Fruit fly (Drosophila melanogaster) whole organism, larva: ENCODE results near the gene Mhcl.

Source experiments
- noc ChIP-seq: fragments of 200-800 bp; sonication (Bioruptor generic); optimal IDR thresholded peaks from 3 replicates; lab custom pipeline; 2019; ENCODE audit warnings: missing biosample characterization, mild to moderate bottlenecking, missing genetic modification characterization, moderate library complexity

Gene Mhcl

dm6 chr3R:16042900-16043548, 55.5 kb downstream of the Mhcl start, which contains the start of gene Jhbp4:
TSS of gene Jhbp4 (plus strand) at chr3R:16043498.
- no peak for TF ChIP-seq noc (tag; lab: Kevin White, UChicago)

dm6 chr3R:16042137-16042899, 56.2 kb downstream of the Mhcl start:
- no peak for TF ChIP-seq noc (tag; lab: Kevin White, UChicago)

- TF ChIP-seq noc (tag; lab: Kevin White, UChicago) = no peak
Observed at dm6 chr3R:16040925-16041324, 57.6 kb downstream of the Mhcl start.

dm6 chr3R:16039557-16039956, 59.0 kb downstream of the Mhcl start:
- no peak for TF ChIP-seq noc (tag; lab: Kevin White, UChicago)

dm6 chr3R:16038049-16038448, 60.5 kb downstream of the Mhcl start:
- TF ChIP-seq noc (tag; lab: Kevin White, UChicago) = no peak

dm6 chr3R:16034186-16034585, 64.4 kb downstream of the Mhcl start:
- TF ChIP-seq noc (tag; lab: Kevin White, UChicago) = no peak

dm6 chr3R:16033727-16034126, 64.8 kb downstream of the Mhcl start:
- TF ChIP-seq noc (tag; lab: Kevin White, UChicago) = no peak

dm6 chr3R:16030445-16030844, 68.1 kb downstream of the Mhcl start:
- TF ChIP-seq noc (tag; lab: Kevin White, UChicago) = no peak

- no peak for TF ChIP-seq noc (tag; lab: Kevin White, UChicago)
Observed at dm6 chr3R:16029584-16029983, 69.0 kb downstream of the Mhcl start.

- no peak for TF ChIP-seq noc (tag; lab: Kevin White, UChicago)
Observed at dm6 chr3R:16028651-16029050, 69.9 kb downstream of the Mhcl start.

- no peak for TF ChIP-seq noc (tag; lab: Kevin White, UChicago)
Observed at dm6 chr3R:16025587-16026223, 72.9 kb downstream of the Mhcl start, which contains the start of gene pnr. TSS of gene pnr (plus strand) at chr3R:16026079.

dm6 chr3R:16024110-16024509, 74.5 kb downstream of the Mhcl start:
- TF ChIP-seq noc (tag; lab: Kevin White, UChicago) = no peak

dm6 chr3R:16023627-16024026, 74.9 kb downstream of the Mhcl start:
- no peak for TF ChIP-seq noc (tag; lab: Kevin White, UChicago)

dm6 chr3R:16022005-16022404, 76.6 kb downstream of the Mhcl start:
- TF ChIP-seq noc (tag; lab: Kevin White, UChicago) = no peak
